Fruit fly (Drosophila melanogaster): ENCODE measurements around the gene CG43400.

dm6 chr2L:8463144-8464106 is 27.1 kb upstream of the CG43400 start, which contains the start of gene Agpat2:
- 0 out of 2 replicates have a peak, but pooled peaks have one; percentile 25 for TF ChIP-seq CG12605 (GFP tag; IDR thresholded peaks at IDR 0.05)
- no peak for TF ChIP-seq Ets98B (GFP tag; IDR thresholded peaks at IDR 0.05)
- no peak for TF ChIP-seq CG32121 (GFP tag; IDR thresholded peaks at IDR 0.05)
- no peak for TF ChIP-seq EcR (GFP tag; optimal IDR thresholded peaks at IDR 0.05)
- TF ChIP-seq Snoo (tag; optimal IDR thresholded peaks at IDR 0.05): peak; percentile 62
- peak; percentile 37 for TF ChIP-seq CG8301 (tag; optimal IDR thresholded peaks at IDR 0.05)
- TF ChIP-seq CG14655 (GFP tag; optimal IDR thresholded peaks at IDR 0.05): peak; percentile 44
- TF ChIP-seq fd96Ca (GFP tag; IDR thresholded peaks at IDR 0.05): no peak
- TF ChIP-seq D1 (tag; optimal IDR thresholded peaks at IDR 0.05): peak; percentile 15
- peak; percentile 60 for TF ChIP-seq CG9948 (tag; optimal IDR thresholded peaks at IDR 0.05)
- TF ChIP-seq gl (tag; optimal IDR thresholded peaks at IDR 0.05): peak; percentile 2
- TF ChIP-seq CG8159 (tag; optimal IDR thresholded peaks at IDR 0.05): peak; percentile 77

Data from whole organism, pupa.